Worm (Caenorhabditis elegans) whole organism, late embryonic: ENCODE data around the gene hot-4.

Experiments
- C08G9.2 ChIP-seq: sonication (generic microtip); optimal IDR thresholded peaks from 2 replicates; lab custom pipeline; 2016; ENCODE audit warnings: mild to moderate bottlenecking, missing genetic modification characterization, moderate library complexity, missing compliant biosample characterization
- C38D4.7 ChIP-seq: fragments of 200-800 bp; sonication (Bioruptor generic); optimal IDR thresholded peaks from 2 replicates; lab custom pipeline; 2018; ENCODE audit warnings: mild to moderate bottlenecking, missing genetic modification characterization, moderate library complexity, missing compliant biosample characterization
- F13H6.1 ChIP-seq: sonication (generic microtip); optimal IDR thresholded peaks from 2 replicates; lab custom pipeline; 2016; ENCODE audit warnings: missing genetic modification characterization, missing compliant biosample characterization
- K02D7.2 ChIP-seq: sonication (generic microtip); optimal IDR thresholded peaks from 2 replicates; lab custom pipeline; 2017; ENCODE audit warnings: mild to moderate bottlenecking, missing genetic modification characterization, missing compliant biosample characterization
- K09A11.1 ChIP-seq: sonication (generic microtip); optimal IDR thresholded peaks from 2 replicates; lab custom pipeline; 2017; ENCODE audit warnings: antibody characterized with exemption, mild to moderate bottlenecking, missing genetic modification characterization, missing compliant biosample characterization; ENCODE audit not compliant: insufficient read depth
- ceh-18 ChIP-seq: sonication (generic microtip); optimal IDR thresholded peaks from 2 replicates; lab custom pipeline; 2016; ENCODE audit warnings: missing genetic modification characterization, missing compliant biosample characterization
- ceh-19 ChIP-seq: fragments of 200-800 bp; sonication (Bioruptor generic); optimal IDR thresholded peaks from 2 replicates; lab custom pipeline; 2018; ENCODE audit warnings: mild to moderate bottlenecking, missing genetic modification characterization, missing compliant biosample characterization
- ceh-30 ChIP-seq: fragments of 150-350 bp; optimal IDR thresholded peaks from 2 replicates; lab custom pipeline; 2014; ENCODE audit warnings: missing biosample characterization, missing genetic modification characterization
- ceh-31 ChIP-seq: sonication (generic microtip); optimal IDR thresholded peaks from 2 replicates; lab custom pipeline; 2016; ENCODE audit warnings: missing genetic modification characterization, missing compliant biosample characterization
- che-1 ChIP-seq: sonication (generic microtip); optimal IDR thresholded peaks from 2 replicates; lab custom pipeline; 2016; ENCODE audit warnings: mild to moderate bottlenecking, missing genetic modification characterization, missing compliant biosample characterization
- dmd-4 ChIP-seq: sonication (generic microtip); optimal IDR thresholded peaks from 2 replicates; lab custom pipeline; 2016; ENCODE audit warnings: borderline replicate concordance, missing genetic modification characterization, missing compliant biosample characterization
- elt-2 ChIP-seq: sonication (generic microtip); optimal IDR thresholded peaks from 2 replicates; lab custom pipeline; 2016; ENCODE audit warnings: missing genetic modification reagents, missing genetic modification characterization, missing compliant biosample characterization
- elt-4 ChIP-seq: sonication (generic microtip); optimal IDR thresholded peaks from 2 replicates; lab custom pipeline; 2016; ENCODE audit warnings: missing genetic modification characterization, missing compliant biosample characterization
- fkh-10 ChIP-seq: fragments of 150-350 bp; optimal IDR thresholded peaks from 2 replicates; lab custom pipeline; 2014; ENCODE audit warnings: missing biosample characterization, missing genetic modification reagents, missing genetic modification characterization
- fkh-6 ChIP-seq: sonication (generic microtip); optimal IDR thresholded peaks from 2 replicates; lab custom pipeline; 2016; ENCODE audit warnings: missing genetic modification characterization, missing compliant biosample characterization
- gmeb-2 ChIP-seq: sonication (generic microtip); optimal IDR thresholded peaks from 2 replicates; lab custom pipeline; 2016; ENCODE audit warnings: missing genetic modification characterization, inconsistent platforms, missing compliant biosample characterization
- hlh-13 ChIP-seq: fragments of 200-800 bp; sonication (Bioruptor generic); optimal IDR thresholded peaks from 2 replicates; lab custom pipeline; 2018; ENCODE audit warnings: mild to moderate bottlenecking, missing genetic modification characterization, missing compliant biosample characterization
- hlh-15 ChIP-seq: sonication (generic microtip); optimal IDR thresholded peaks from 2 replicates; lab custom pipeline; 2016; ENCODE audit warnings: missing genetic modification characterization, missing compliant biosample characterization
- hlh-30 ChIP-seq: sonication (generic microtip); optimal IDR thresholded peaks from 2 replicates; lab custom pipeline; 2017; ENCODE audit warnings: antibody characterized with exemption, missing genetic modification characterization, missing compliant biosample characterization; ENCODE audit not compliant: insufficient read depth
- hlh-6 ChIP-seq: sonication (generic microtip); optimal IDR thresholded peaks from 2 replicates; lab custom pipeline; 2016; ENCODE audit warnings: missing genotype, missing genetic modification characterization, missing compliant biosample characterization
- lin-11 ChIP-seq: fragments of 200-800 bp; sonication (Bioruptor generic); optimal IDR thresholded peaks from 2 replicates; lab custom pipeline; 2018; ENCODE audit warnings: mild to moderate bottlenecking, missing genetic modification characterization, missing compliant biosample characterization
- nfya-1 ChIP-seq: sonication (generic microtip); optimal IDR thresholded peaks from 2 replicates; lab custom pipeline; 2017; ENCODE audit warnings: missing genetic modification characterization, mild to moderate bottlenecking, missing compliant biosample characterization, antibody characterized with exemption, moderate library complexity
- nhr-232 ChIP-seq: sonication (generic microtip); optimal IDR thresholded peaks from 2 replicates; lab custom pipeline; 2016; ENCODE audit warnings: missing genetic modification characterization, missing compliant biosample characterization
- npax-4 ChIP-seq: sonication (generic microtip); optimal IDR thresholded peaks from 2 replicates; lab custom pipeline; 2016; ENCODE audit warnings: missing genetic modification characterization, missing compliant biosample characterization
- odd-2 ChIP-seq: sonication (generic microtip); optimal IDR thresholded peaks from 2 replicates; lab custom pipeline; 2017; ENCODE audit warnings: antibody characterized with exemption, mild to moderate bottlenecking, missing genetic modification characterization, missing compliant biosample characterization
- pax-1 ChIP-seq: fragments of 150-350 bp; optimal IDR thresholded peaks from 2 replicates; lab custom pipeline; 2014; ENCODE audit warnings: missing biosample characterization, missing genetic modification characterization
- rnt-1 ChIP-seq: sonication (generic microtip); optimal IDR thresholded peaks from 2 replicates; lab custom pipeline; 2016; ENCODE audit warnings: missing genetic modification characterization, missing compliant biosample characterization
- sdc-2 ChIP-seq: sonication (generic microtip); optimal IDR thresholded peaks from 2 replicates; lab custom pipeline; 2016; ENCODE audit warnings: missing genotype, missing genetic modification characterization, missing compliant biosample characterization
- tbx-2 ChIP-seq: sonication (generic microtip); optimal IDR thresholded peaks from 2 replicates; lab custom pipeline; 2016; ENCODE audit warnings: missing genetic modification characterization, missing compliant biosample characterization
- tbx-7 ChIP-seq: sonication (generic microtip); optimal IDR thresholded peaks from 2 replicates; lab custom pipeline; 2016; ENCODE audit warnings: missing genotype, missing genetic modification characterization, missing compliant biosample characterization
- ttx-3 ChIP-seq: sonication (generic microtip); optimal IDR thresholded peaks from 2 replicates; lab custom pipeline; 2016; ENCODE audit warnings: missing genetic modification reagents, missing genetic modification characterization, missing compliant biosample characterization
- unc-55 ChIP-seq: sonication (generic microtip); optimal IDR thresholded peaks from 2 replicates; lab custom pipeline; 2017; ENCODE audit warnings: missing biosample characterization, missing genetic modification reagents, missing genetic modification characterization
- zip-5 ChIP-seq: sonication (generic microtip); optimal IDR thresholded peaks from 2 replicates; lab custom pipeline; 2016; ENCODE audit warnings: missing genetic modification characterization, missing compliant biosample characterization

hot-4 gene

ce11 chrIII:6216833-6217466 is at the start of gene hot-4:
Gene hot-4, plus strand, starts transcription at chrIII:6217416.
- TF ChIP-seq che-1 (tag; lab: Kevin White, UChicago), result no peak
- no peak for TF ChIP-seq hlh-15 (tag; lab: Kevin White, UChicago)
- no peak for TF ChIP-seq elt-4 (tag; lab: Kevin White, UChicago)
- no peak for TF ChIP-seq fkh-6 (tag; lab: Kevin White, UChicago)
- TF ChIP-seq hlh-30 (tag; lab: Kevin White, UChicago), result no peak
- no peak for TF ChIP-seq lin-11 (tag; lab: Kevin White, UChicago)
- no peak for TF ChIP-seq C08G9.2 (tag; lab: Kevin White, UChicago)
- no peak for TF ChIP-seq dmd-4 (tag; lab: Kevin White, UChicago)
- no peak for TF ChIP-seq zip-5 (tag; lab: Kevin White, UChicago)
- no peak for TF ChIP-seq sdc-2 (tag; lab: Kevin White, UChicago)
- TF ChIP-seq K02D7.2 (tag; lab: Kevin White, UChicago), result no peak
- TF ChIP-seq nfya-1, result no peak
- TF ChIP-seq ceh-19 (GFP tag; lab: Kevin White, UChicago), result no peak
- TF ChIP-seq nhr-232, result no peak
- no peak for TF ChIP-seq unc-55 (GFP tag; lab: Kevin White, UChicago)
- no peak for TF ChIP-seq ttx-3 (tag; lab: Kevin White, UChicago)
- TF ChIP-seq C38D4.7, result no peak
- no peak for TF ChIP-seq tbx-2 (tag; lab: Kevin White, UChicago)
- no peak for TF ChIP-seq F13H6.1 (tag; lab: Kevin White, UChicago)

- TF ChIP-seq hlh-30 (tag; lab: Kevin White, UChicago) (no peak), fkh-10 (no peak), ceh-31 (tag; lab: Kevin White, UChicago) (no peak)
- TF ChIP-seq, all 69 proteins: peak for 0
Measured at ce11 chrIII:6168497-6169227, 48.6 kb upstream of the hot-4 start, which contains the start of gene efk-1. Gene efk-1, minus strand, starts transcription at chrIII:6168547.

- peak; percentile 35 for TF ChIP-seq nfya-1
- no peak for TF ChIP-seq odd-2
- no peak for TF ChIP-seq fkh-6 (tag; lab: Kevin White, UChicago)
- TF ChIP-seq rnt-1 (tag; lab: Kevin White, UChicago), result peak; percentile 42
- no peak for TF ChIP-seq tbx-7
- TF ChIP-seq pax-1 (tag; lab: Kevin White, UChicago), result peak; percentile 72
- no peak for TF ChIP-seq npax-4
- TF ChIP-seq K09A11.1 (tag; lab: Kevin White, UChicago), result no peak
- no peak for TF ChIP-seq ceh-30
- TF ChIP-seq gmeb-2 (tag; lab: Kevin White, UChicago), result no peak
- no peak for TF ChIP-seq elt-4 (tag; lab: Kevin White, UChicago)
- peak; percentile 45 for TF ChIP-seq ceh-18
- TF ChIP-seq ceh-31 (tag; lab: Kevin White, UChicago), result peak; percentile 31
- no peak for TF ChIP-seq nhr-232
- no peak for TF ChIP-seq tbx-2 (tag; lab: Kevin White, UChicago)
- no peak for TF ChIP-seq hlh-6 (tag; lab: Kevin White, UChicago)
- TF ChIP-seq hlh-13, result no peak
- TF ChIP-seq unc-55 (GFP tag; lab: Kevin White, UChicago), result peak; percentile 44
Measured at ce11 chrIII:6170038-6170437, 47.2 kb upstream of the hot-4 start.

- TF ChIP-seq nfya-1 (peak; percentile 32), sdc-2 (tag; lab: Kevin White, UChicago) (no peak), zip-5 (tag; lab: Kevin White, UChicago) (no peak), elt-2 (peak; percentile 18)
Measured at ce11 chrIII:6173020-6173597, 44.1 kb upstream of the hot-4 start, which contains the start of the genes abcf-3 and F42A10.5. Gene abcf-3, plus strand, starts transcription at chrIII:6173403. Gene F42A10.5, minus strand, starts transcription at chrIII:6173477.
